Worm (Caenorhabditis elegans) whole organism, L1 larva: ENCODE data around the gene ZC53.22.

Experiments used
- C16A3.4 ChIP-seq: fragments of 150-350 bp; optimal IDR thresholded peaks from 2 replicates; lab custom pipeline; 2014; ENCODE audit warnings: missing biosample characterization, missing genetic modification characterization
- C34B4.2 ChIP-seq: sonication (generic microtip); optimal IDR thresholded peaks from 2 replicates; lab custom pipeline; 2017; ENCODE audit warnings: mild to moderate bottlenecking, missing genetic modification characterization, missing compliant biosample characterization
- aha-1 ChIP-seq: fragments of 150-350 bp; optimal IDR thresholded peaks from 2 replicates; lab custom pipeline; 2014; ENCODE audit warnings: missing biosample characterization, missing genetic modification characterization
- alr-1 ChIP-seq: fragments of 200-800 bp; sonication (Bioruptor generic); optimal IDR thresholded peaks from 2 replicates; lab custom pipeline; 2018; ENCODE audit warnings: borderline replicate concordance, mild to moderate bottlenecking, missing genetic modification characterization, missing compliant biosample characterization
- ama-1 ChIP-seq: fragments of 150-350 bp; optimal IDR thresholded peaks from 2 replicates; lab custom pipeline; 2014
- blmp-1 ChIP-seq: fragments of 150-350 bp; optimal IDR thresholded peaks from 2 replicates; lab custom pipeline; 2014; ENCODE audit warnings: missing biosample characterization, missing genetic modification characterization
- ceh-63 ChIP-seq: fragments of 200-800 bp; sonication (Bioruptor generic); optimal IDR thresholded peaks from 2 replicates; lab custom pipeline; 2018; ENCODE audit warnings: mild to moderate bottlenecking, missing genetic modification characterization, missing compliant biosample characterization
- ceh-82 ChIP-seq, 3 experiments: fragments of 150-350 bp in 1 of 3; sonication (generic microtip) in 2 of 3; optimal IDR thresholded peaks; 2 replicates each; lab custom pipeline; 2014 to 2017; ENCODE audit warnings: missing biosample characterization in 3 of 3, missing genetic modification characterization in 3 of 3
- ceh-90 ChIP-seq: sonication (generic microtip); optimal IDR thresholded peaks from 2 replicates; lab custom pipeline; 2016; ENCODE audit warnings: missing genetic modification characterization, missing compliant biosample characterization
- ces-1 ChIP-seq: fragments of 150-350 bp; optimal IDR thresholded peaks from 2 replicates; lab custom pipeline; 2014; ENCODE audit warnings: missing biosample characterization, missing genetic modification reagents, missing genetic modification characterization
- dpl-1 ChIP-seq, 3 experiments: fragments of 150-350 bp in 2 of 3; sonication (generic microtip) in 1 of 3; optimal IDR thresholded peaks; 2 replicates each; lab custom pipeline; 2014 to 2017; ENCODE audit warnings: missing biosample characterization in 3 of 3, missing genetic modification characterization in 3 of 3, missing genetic modification reagents in 3 of 3
- efl-1 ChIP-seq, 4 experiments: fragments of 150-350 bp; optimal IDR thresholded peaks in 3 of 4; peaks in 1 of 4; 1 replicate in 1 of 4; 2 replicates in 3 of 4; lab custom pipeline; 2014; ENCODE audit warnings: missing biosample characterization in 2 of 4, missing genetic modification characterization in 2 of 4, missing genetic modification reagents in 2 of 4
- efl-3 ChIP-seq: fragments of 200-800 bp; sonication (Bioruptor generic); optimal IDR thresholded peaks from 2 replicates; lab custom pipeline; 2018; ENCODE audit warnings: mild to moderate bottlenecking, missing genetic modification characterization, missing compliant biosample characterization
- egl-13 ChIP-seq: sonication (generic microtip); optimal IDR thresholded peaks from 2 replicates; lab custom pipeline; 2016; ENCODE audit warnings: missing genotype, missing genetic modification reagents, missing genetic modification characterization, missing compliant biosample characterization
- egl-27 ChIP-seq, 2 experiments: fragments of 150-350 bp in 1 of 2; sonication (generic microtip); optimal IDR thresholded peaks; 3 replicates each; lab custom pipeline; 2017 to 2018; ENCODE audit warnings: missing biosample characterization in 2 of 2, missing genetic modification characterization in 2 of 2, missing genetic modification reagents in 2 of 2
- elt-2 ChIP-seq: sonication (generic microtip); optimal IDR thresholded peaks from 2 replicates; lab custom pipeline; 2016; ENCODE audit warnings: missing genetic modification characterization, mild to moderate bottlenecking, inconsistent platforms, missing compliant biosample characterization, missing genetic modification reagents
- elt-3 ChIP-seq, 6 experiments: fragments of 150-350 bp in 1 of 6; sonication (generic microtip); optimal IDR thresholded peaks; 2 replicates each; lab custom pipeline; 2017 to 2018; ENCODE audit warnings: missing biosample characterization in 6 of 6, missing genetic modification characterization in 6 of 6, inconsistent platforms in 1 of 6
- ets-5 ChIP-seq: fragments of 200-800 bp; sonication (Bioruptor generic); IDR thresholded peaks from 2 replicates; pipeline ENCODE4 v1.3.6; 2022; ENCODE audit warnings: missing genetic modification characterization, missing compliant biosample characterization
- fkh-10 ChIP-seq: sonication (generic microtip); optimal IDR thresholded peaks from 2 replicates; lab custom pipeline; 2017; ENCODE audit warnings: missing biosample characterization, missing genetic modification reagents, missing genetic modification characterization
- fkh-4 ChIP-seq: sonication (generic microtip); optimal IDR thresholded peaks from 2 replicates; lab custom pipeline; 2016; ENCODE audit warnings: missing compliant biosample characterization, missing genetic modification characterization, borderline replicate concordance
- fos-1 ChIP-seq: fragments of 150-350 bp; optimal IDR thresholded peaks from 2 replicates; lab custom pipeline; 2014; ENCODE audit warnings: missing biosample characterization, missing genetic modification characterization
- hlh-4 ChIP-seq: sonication (generic microtip); optimal IDR thresholded peaks from 2 replicates; lab custom pipeline; 2016; ENCODE audit warnings: mild to moderate bottlenecking, missing genetic modification characterization, missing compliant biosample characterization
- irx-1 ChIP-seq: sonication (generic microtip); optimal IDR thresholded peaks from 2 replicates; lab custom pipeline; 2016; ENCODE audit warnings: missing genetic modification characterization, missing compliant biosample characterization
- isw-1 ChIP-seq: fragments of 200-800 bp; sonication (Bioruptor generic); IDR thresholded peaks from 2 replicates; pipeline ENCODE4 v1.3.6; 2022; ENCODE audit warnings: missing genetic modification characterization, missing compliant biosample characterization
- jun-1 ChIP-seq: fragments of 150-350 bp; optimal IDR thresholded peaks from 2 replicates; lab custom pipeline; 2014; ENCODE audit warnings: missing biosample characterization, missing genetic modification reagents, missing genetic modification characterization
- lin-13 ChIP-seq: fragments of 150-350 bp; optimal IDR thresholded peaks from 2 replicates; lab custom pipeline; 2014; ENCODE audit warnings: missing biosample characterization, missing genetic modification reagents, missing genetic modification characterization
- lin-15B ChIP-seq: fragments of 150-350 bp; sonication (generic microtip); optimal IDR thresholded peaks from 3 replicates; lab custom pipeline; 2014; ENCODE audit warnings: missing biosample characterization, missing genetic modification characterization
- lin-35 ChIP-seq, 2 experiments: fragments of 150-350 bp; optimal IDR thresholded peaks; 2 replicates each; lab custom pipeline; 2014; ENCODE audit warnings: missing biosample characterization in 2 of 2, missing genetic modification characterization in 2 of 2, missing genetic modification reagents in 2 of 2
- lin-39 ChIP-seq: fragments of 150-350 bp; optimal IDR thresholded peaks from 2 replicates; lab custom pipeline; 2014; ENCODE audit warnings: missing biosample characterization, missing genetic modification reagents, missing genetic modification characterization
- lsy-2 ChIP-seq, 2 experiments: fragments of 150-350 bp; optimal IDR thresholded peaks; 2 replicates each; lab custom pipeline; 2014; ENCODE audit warnings: missing biosample characterization in 2 of 2, missing genetic modification characterization in 2 of 2
- mdl-1 ChIP-seq, 2 experiments: fragments of 150-350 bp; optimal IDR thresholded peaks; 2 replicates each; lab custom pipeline; 2014 to 2017; ENCODE audit warnings: missing biosample characterization in 2 of 2, missing genetic modification characterization in 2 of 2, inconsistent platforms in 1 of 2
- mef-2 ChIP-seq: fragments of 150-350 bp; optimal IDR thresholded peaks from 2 replicates; lab custom pipeline; 2014; ENCODE audit warnings: missing biosample characterization, missing genetic modification characterization
- mep-1 ChIP-seq: fragments of 150-350 bp; optimal IDR thresholded peaks from 2 replicates; lab custom pipeline; 2014; ENCODE audit warnings: missing biosample characterization, missing genetic modification characterization
- nhr-12 ChIP-seq: sonication (generic microtip); optimal IDR thresholded peaks from 2 replicates; lab custom pipeline; 2017; ENCODE audit warnings: missing biosample characterization, missing genetic modification characterization
- nhr-47 ChIP-seq: sonication (generic microtip); optimal IDR thresholded peaks from 2 replicates; lab custom pipeline; 2016; ENCODE audit warnings: mild to moderate bottlenecking, missing genetic modification characterization, moderate library complexity, missing compliant biosample characterization
- nhr-71 ChIP-seq: sonication (generic microtip); optimal IDR thresholded peaks from 2 replicates; lab custom pipeline; 2016; ENCODE audit warnings: mild to moderate bottlenecking, missing genetic modification characterization, moderate library complexity, missing compliant biosample characterization
- nhr-76 ChIP-seq: sonication (generic microtip); optimal IDR thresholded peaks from 2 replicates; lab custom pipeline; 2017; ENCODE audit warnings: missing biosample characterization, missing genetic modification characterization
- nhr-90 ChIP-seq: sonication (generic microtip); optimal IDR thresholded peaks from 2 replicates; lab custom pipeline; 2016; ENCODE audit warnings: mild to moderate bottlenecking, missing genetic modification characterization, missing compliant biosample characterization; ENCODE audit not compliant: poor library complexity
- pax-3 ChIP-seq: fragments of 200-800 bp; sonication (Bioruptor generic); optimal IDR thresholded peaks from 2 replicates; lab custom pipeline; 2018; ENCODE audit warnings: mild to moderate bottlenecking, missing genetic modification characterization, moderate library complexity, missing compliant biosample characterization
- rnt-1 ChIP-seq: sonication (generic microtip); optimal IDR thresholded peaks from 2 replicates; lab custom pipeline; 2016; ENCODE audit warnings: mild to moderate bottlenecking, missing genetic modification characterization, moderate library complexity, missing compliant biosample characterization
- snpc-4 ChIP-seq: fragments of 150-350 bp; optimal IDR thresholded peaks from 2 replicates; lab custom pipeline; 2014; ENCODE audit warnings: missing biosample characterization, missing genetic modification characterization
- sptf-1 ChIP-seq: fragments of 150-350 bp; optimal IDR thresholded peaks from 2 replicates; lab custom pipeline; 2014; ENCODE audit warnings: missing biosample characterization, missing genetic modification characterization
- sup-37 ChIP-seq: fragments of 200-800 bp; sonication (Bioruptor generic); optimal IDR thresholded peaks from 2 replicates; lab custom pipeline; 2018; ENCODE audit warnings: mild to moderate bottlenecking, missing genetic modification characterization, missing compliant biosample characterization
- tbx-2 ChIP-seq: sonication (generic microtip); optimal IDR thresholded peaks from 2 replicates; lab custom pipeline; 2016; ENCODE audit warnings: missing genetic modification characterization, missing compliant biosample characterization
- tlp-1 ChIP-seq: fragments of 150-350 bp; optimal IDR thresholded peaks from 2 replicates; lab custom pipeline; 2014; ENCODE audit warnings: missing biosample characterization, missing genetic modification characterization
- unc-86 ChIP-seq: sonication (generic microtip); optimal IDR thresholded peaks from 2 replicates; lab custom pipeline; 2016; ENCODE audit warnings: missing genetic modification characterization, missing compliant biosample characterization
- unc-98 ChIP-seq: fragments of 200-800 bp; sonication (Bioruptor generic); IDR thresholded peaks from 2 replicates; pipeline ENCODE4 v1.3.6; 2022; ENCODE audit warnings: missing genetic modification characterization, missing compliant biosample characterization
- ztf-11 ChIP-seq, 2 experiments: sonication (generic microtip); optimal IDR thresholded peaks; 2 replicates each; lab custom pipeline; 2016 to 2017; ENCODE audit warnings: missing genetic modification characterization in 2 of 2, missing biosample characterization in 1 of 2, missing compliant biosample characterization in 1 of 2
- ztf-4 ChIP-seq: fragments of 150-350 bp; optimal IDR thresholded peaks from 2 replicates; lab custom pipeline; 2014; ENCODE audit warnings: missing biosample characterization, missing genetic modification characterization

The ZC53.22 gene

DNA sequence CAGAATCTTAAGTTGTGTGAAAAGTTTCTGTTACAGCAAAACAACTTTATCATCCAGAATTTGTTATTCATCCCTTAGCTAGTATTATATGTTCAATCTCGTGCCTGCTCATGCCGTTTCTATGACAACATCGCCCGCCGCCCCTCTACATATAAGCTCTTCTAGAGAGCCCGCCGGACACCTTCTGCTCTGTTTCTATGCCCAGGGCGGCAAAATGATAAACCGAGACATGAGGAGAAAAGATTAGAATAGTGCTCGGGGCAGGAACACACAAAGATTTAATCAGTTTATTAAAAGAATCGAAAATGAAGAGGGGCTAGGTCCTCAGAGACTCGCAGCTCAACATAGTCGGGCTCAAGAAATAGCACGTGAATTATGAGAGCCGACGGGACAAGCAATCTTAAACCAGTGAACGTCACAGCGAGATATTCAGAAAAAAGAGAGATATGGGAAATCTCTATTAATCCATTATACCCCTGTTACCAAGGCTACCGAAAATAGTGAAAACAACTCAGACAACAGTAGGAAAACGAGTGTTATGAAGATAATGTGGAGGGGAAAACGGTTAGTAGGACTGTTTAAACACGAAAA lies 33.7 kb downstream of the ZC53.22 start (continued):
- no peak for TF ChIP-seq ets-5
- TF ChIP-seq egl-13: peak; percentile 76
- TF ChIP-seq fkh-4 (tag; lab: Kevin White, UChicago): peak; percentile 54
- TF ChIP-seq tbx-2 (tag; lab: Kevin White, UChicago): peak; percentile 58
- peak in 1 of 2 experiments; percentile 37 for TF ChIP-seq lin-35 (GFP tag; optimal IDR thresholded peaks at IDR 0.05; lab: Kevin White, UChicago)
- no peak for TF ChIP-seq dpl-1 (GFP tag; optimal IDR thresholded peaks at IDR 0.05; lab: Kevin White, UChicago)

DNA sequence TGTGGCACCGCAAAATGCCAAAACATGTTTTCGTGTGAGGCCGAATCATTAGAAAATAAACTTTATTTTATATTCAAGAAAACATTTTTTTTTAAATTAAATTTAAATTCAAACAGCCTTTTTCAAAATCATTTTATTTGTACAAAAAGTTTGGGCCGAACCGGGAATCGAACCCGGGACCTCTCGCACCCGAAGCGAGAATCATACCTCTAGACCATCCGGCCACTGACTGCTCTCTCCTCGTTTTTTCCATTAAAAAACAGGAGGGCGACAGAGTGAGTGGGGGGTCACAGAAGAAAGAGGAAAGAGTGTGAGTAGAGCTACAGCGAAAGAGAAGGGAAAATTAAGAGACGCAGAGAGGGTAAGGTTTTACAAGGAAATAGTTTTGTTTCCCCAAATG lies 41.5 kb downstream of the ZC53.22 start:
- TF ChIP-seq alr-1 (tag; lab: Kevin White, UChicago) (no peak), hlh-4 (tag; lab: Kevin White, UChicago) (no peak), isw-1 (peak; percentile 24), nhr-90 (tag; lab: Kevin White, UChicago) (peak; percentile 73), ceh-90 (tag; lab: Kevin White, UChicago) (no peak), fos-1 (tag; lab: Kevin White, UChicago) (no peak), ets-5 (no peak), lin-35 (GFP tag; optimal IDR thresholded peaks at IDR 0.05; lab: Kevin White, UChicago) (peak in 1 of 2 experiments; percentile 66), blmp-1 (tag; lab: Kevin White, UChicago) (no peak), egl-27 (tag; optimal IDR thresholded peaks at IDR 0.05; lab: Kevin White, UChicago) (no peak), ama-1 (lab: Kevin White, UChicago) (no peak), efl-1 (optimal IDR thresholded peaks at IDR 0.05; lab: Kevin White, UChicago) (peak; percentile 24 to 31), efl-1 (GFP tag; optimal IDR thresholded peaks at IDR 0.05 in 1 of 2; lab: Kevin White, UChicago) (peak in 1 of 2 experiments; percentile 94), elt-3 (tag; optimal IDR thresholded peaks at IDR 0.05; lab: Kevin White, UChicago) (no peak), lin-13 (peak; percentile 46), C16A3.4 (tag; lab: Kevin White, UChicago) (peak; percentile 55), sup-37 (peak; percentile 47), lsy-2 (tag; optimal IDR thresholded peaks at IDR 0.05; lab: Kevin White, UChicago) (peak; percentile 55 to 59), mef-2 (no peak), fkh-10 (GFP tag; lab: Kevin White, UChicago) (peak; percentile 12), C34B4.2 (no peak), nhr-71 (tag; lab: Kevin White, UChicago) (peak; percentile 71), mep-1 (tag; lab: Kevin White, UChicago) (peak; percentile 75), dpl-1 (GFP tag; optimal IDR thresholded peaks at IDR 0.05; lab: Kevin White, UChicago) (peak in 1 of 3 experiments; percentile 33), nhr-47 (peak; percentile 79), lin-39 (tag; lab: Kevin White, UChicago) (peak; percentile 31), unc-98 (GFP tag; lab: Robert Waterston, UW) (no peak), aha-1 (no peak), ztf-4 (no peak), mdl-1 (tag; optimal IDR thresholded peaks at IDR 0.05; lab: Kevin White, UChicago) (peak in 1 of 2 experiments; percentile 37), pax-3 (tag; lab: Kevin White, UChicago) (no peak), elt-2 (tag; lab: Kevin White, UChicago) (no peak), ceh-82 (tag; optimal IDR thresholded peaks at IDR 0.05; lab: Kevin White, UChicago) (peak; percentile 57 to 70 (median 66)), efl-3 (GFP tag; lab: Kevin White, UChicago) (no peak), ztf-11 (tag; optimal IDR thresholded peaks at IDR 0.05; lab: Kevin White, UChicago) (peak in 1 of 2 experiments; percentile 29), tlp-1 (tag; lab: Kevin White, UChicago) (no peak), lin-15B (no peak), rnt-1 (tag; lab: Kevin White, UChicago) (peak; percentile 80), tbx-2 (tag; lab: Kevin White, UChicago) (peak; percentile 67), unc-86 (tag; lab: Kevin White, UChicago) (peak; percentile 31), snpc-4 (peak; percentile 60), irx-1 (tag; lab: Kevin White, UChicago) (peak; percentile 48), jun-1 (tag; lab: Kevin White, UChicago) (peak; percentile 42), ces-1 (GFP tag; lab: Kevin White, UChicago) (no peak), ceh-63 (GFP tag; lab: Kevin White, UChicago) (no peak), nhr-76 (no peak), nhr-12 (tag; lab: Kevin White, UChicago) (no peak), sptf-1 (tag; lab: Kevin White, UChicago) (no peak)
